Fruit fly (Drosophila melanogaster): Measurements from ENCODE around the gene CG7573.

Gene CG7573

DNA sequence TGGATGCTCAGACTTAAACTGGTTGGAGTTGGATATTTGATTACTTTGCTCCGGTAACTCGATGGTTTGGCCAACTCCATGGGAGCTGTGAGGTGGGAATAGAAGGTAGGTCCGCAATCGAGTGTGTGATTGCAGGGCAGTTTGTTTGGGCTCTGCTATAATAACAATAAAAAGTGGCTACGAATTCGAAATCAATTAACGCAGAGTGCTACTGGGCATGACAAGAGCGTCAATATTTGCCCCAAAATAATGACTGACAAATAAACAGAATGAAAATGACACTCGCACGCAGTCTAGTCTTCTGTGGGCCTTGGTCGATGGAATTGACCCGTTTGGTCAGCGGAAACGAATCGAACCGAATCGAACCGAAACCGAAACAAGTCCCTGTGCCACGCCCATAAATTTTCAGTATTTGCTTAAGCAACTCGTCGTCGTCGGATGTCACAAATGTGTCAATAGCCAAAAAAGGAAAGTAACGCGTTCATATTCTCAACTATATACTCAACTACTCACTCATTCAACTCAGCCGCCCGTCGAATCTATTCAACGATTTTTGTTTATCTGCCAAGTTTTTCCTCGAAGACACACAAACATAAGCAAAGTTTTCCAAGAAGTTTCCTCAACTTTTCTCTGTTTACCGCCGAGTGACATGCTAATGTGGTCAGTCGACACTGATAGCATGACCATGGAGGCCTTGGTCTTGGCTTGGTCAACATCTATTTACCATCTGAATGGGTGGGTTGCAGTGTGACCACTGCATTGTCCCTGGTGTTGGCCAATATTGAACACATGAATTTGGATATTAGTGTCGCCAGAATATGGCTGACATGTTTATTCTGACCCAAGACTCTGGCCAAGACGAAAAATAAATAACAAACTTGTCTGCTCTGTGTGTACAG, 44.1 kb downstream of the CG7573 start:
- no peak for TF ChIP-seq CG17801 (GFP tag; optimal IDR thresholded peaks at IDR 0.05; ENCODE audit: partially characterized antibody)

dm6 chr3L:11357059-11357458, 45.5 kb downstream of the CG7573 start:
- TF ChIP-seq CG17801 (GFP tag; optimal IDR thresholded peaks at IDR 0.05; ENCODE audit: partially characterized antibody): no peak

dm6 chr3L:11358733-11359132, 47.2 kb downstream of the CG7573 start:
- no peak for TF ChIP-seq CG17801 (GFP tag; optimal IDR thresholded peaks at IDR 0.05; ENCODE audit: partially characterized antibody)

DNA sequence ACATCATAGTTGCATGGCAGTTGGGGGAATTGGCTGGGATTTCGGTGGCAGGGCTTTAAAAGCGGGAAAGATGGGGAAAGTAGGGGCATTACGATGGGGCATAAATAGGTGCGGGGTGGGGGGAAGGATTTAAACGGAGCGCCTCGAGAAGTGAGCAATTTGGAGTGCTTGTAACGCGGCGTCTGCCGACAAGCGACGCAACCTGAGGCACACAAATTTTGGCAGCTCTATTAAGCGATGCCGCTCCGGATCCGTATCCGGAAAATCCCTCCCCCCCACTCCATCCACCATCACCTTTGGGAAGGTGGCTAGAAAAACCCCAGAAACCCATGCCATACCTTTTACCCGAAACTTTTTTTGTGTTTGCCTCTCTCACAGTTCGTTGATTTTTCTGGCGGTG, 48.0 kb downstream of the CG7573 start:
- TF ChIP-seq CG17801 (GFP tag; optimal IDR thresholded peaks at IDR 0.05; ENCODE audit: partially characterized antibody): no peak
